Fruit fly (Drosophila melanogaster): ENCODE data around the gene CG13458.

The CG13458 gene

DNA sequence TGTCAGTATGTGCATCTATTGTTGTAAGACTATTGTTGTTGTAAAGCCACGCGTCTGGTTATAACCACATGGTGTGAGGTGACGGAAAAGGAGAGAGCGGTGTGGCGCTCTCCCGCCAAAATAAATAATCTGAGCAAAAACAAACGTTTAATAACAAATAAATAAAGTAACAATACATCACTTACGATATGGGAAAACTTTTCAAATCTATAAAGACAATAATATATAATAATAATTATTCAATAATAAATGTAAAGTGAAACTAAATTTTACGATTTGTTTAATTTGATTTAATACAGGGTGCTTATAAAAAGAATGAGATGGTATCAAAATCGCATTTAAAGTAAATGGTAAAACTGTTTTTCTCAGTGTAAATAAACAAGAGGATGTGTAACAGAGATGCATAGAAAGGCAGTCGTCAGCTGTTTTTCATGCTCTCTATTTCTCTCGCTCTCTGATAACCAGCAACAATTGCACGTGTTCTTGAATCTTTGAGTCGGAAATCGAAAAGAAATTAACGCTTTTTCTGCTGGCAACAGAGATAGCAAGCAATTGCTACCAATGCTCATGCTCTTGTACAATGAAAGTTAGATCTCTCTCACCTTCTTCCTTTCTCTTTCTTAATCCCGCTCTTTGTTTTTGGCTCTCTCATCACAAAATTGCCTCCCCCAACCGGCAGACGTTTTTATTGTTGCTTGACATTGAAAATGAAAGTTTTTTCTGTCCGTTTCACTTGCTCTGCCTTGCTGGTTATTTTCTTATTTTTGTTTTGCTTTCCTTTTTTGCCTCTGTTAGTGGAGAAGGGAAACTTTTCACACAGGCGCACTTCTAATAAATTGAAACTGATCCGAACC lies 14.5 kb upstream of the CG13458 start (continued):
- TF ChIP-seq Asciz (GFP tag; optimal IDR thresholded peaks at IDR 0.05) (peak; percentile 84), CG3838 (GFP tag; optimal IDR thresholded peaks at IDR 0.05) (no peak), CrebB (tag; optimal IDR thresholded peaks at IDR 0.05) (peak; percentile 50), wdn (GFP tag; IDR thresholded peaks at IDR 0.05) (no peak), CG14050 (GFP tag; IDR thresholded peaks at IDR 0.05) (peak; percentile 61; the same call in 2 of the 3 replicates), lilli (GFP tag; optimal IDR thresholded peaks at IDR 0.05) (peak; percentile 27), CG33213 (GFP tag; optimal IDR thresholded peaks at IDR 0.05) (no peak), trh (GFP tag; optimal IDR thresholded peaks at IDR 0.05) (peak; percentile 12), salm (tag; optimal IDR thresholded peaks at IDR 0.05) (peak; percentile 88), ranshi (GFP tag; IDR thresholded peaks at IDR 0.05) (peak; percentile 89; the same call in 1 of the 2 replicates), CG2120 (GFP tag; optimal IDR thresholded peaks at IDR 0.05) (peak; percentile 40), gce (GFP tag; IDR thresholded peaks at IDR 0.05) (peak; percentile 91; the same call in 2 of the 3 replicates), phol (tag; optimal IDR thresholded peaks at IDR 0.05) (peak; percentile 95), CG12659 (GFP tag; optimal IDR thresholded peaks at IDR 0.05) (peak; percentile 76), Ada2b (GFP tag; IDR thresholded peaks at IDR 0.05) (peak; percentile 82), NK7.1 (GFP tag; optimal IDR thresholded peaks at IDR 0.05) (peak; percentile 58), ewg (GFP tag; optimal IDR thresholded peaks at IDR 0.05) (peak; percentile 55), run (tag; optimal IDR thresholded peaks at IDR 0.05) (peak; percentile 92), Adf1 (GFP tag; IDR thresholded peaks at IDR 0.05) (no peak), CG10366 (GFP tag; IDR thresholded peaks at IDR 0.05) (peak; percentile 64), Bgb (GFP tag; IDR thresholded peaks at IDR 0.05; ENCODE audit: partially characterized antibody) (no peak; the same call in 1 of the 2 replicates), GATAe (GFP tag; conservative IDR thresholded peaks at IDR 0.05) (peak; percentile 43; the same call in 1 of the 2 replicates), caup (GFP tag; optimal IDR thresholded peaks at IDR 0.05; ENCODE audit: severe bottlenecking) (peak; percentile 84), Nf-YB (GFP tag; optimal IDR thresholded peaks at IDR 0.05) (peak; percentile 76), gcm (GFP tag; optimal IDR thresholded peaks at IDR 0.05) (peak; percentile 94), esg (GFP tag; conservative IDR thresholded peaks at IDR 0.05) (peak; percentile 53; the same call in 1 of the 2 replicates), CG9215 (GFP tag; IDR thresholded peaks at IDR 0.05) (no peak; the same call in 1 of the 2 replicates), Ravus (GFP tag; IDR thresholded peaks at IDR 0.05) (peak; percentile 36), Myb (GFP tag; optimal IDR thresholded peaks at IDR 0.05) (no peak), CG7745 (tag; optimal IDR thresholded peaks at IDR 0.05) (no peak), cato (GFP tag; optimal IDR thresholded peaks at IDR 0.05; ENCODE audit: borderline replicate concordance) (peak; percentile 56), CG6175 (GFP tag; IDR thresholded peaks at IDR 0.05) (0 out of 3 replicates have a peak, but pooled peaks have one; percentile 13), Fer2 (tag; optimal IDR thresholded peaks at IDR 0.05) (peak; percentile 77), Six4 (GFP tag; optimal IDR thresholded peaks at IDR 0.05) (peak; percentile 87), NfI (GFP tag; optimal IDR thresholded peaks at IDR 0.05) (peak; percentile 51), CG12391 (tag; optimal IDR thresholded peaks at IDR 0.05) (peak; percentile 91), ttk (GFP tag; IDR thresholded peaks at IDR 0.05) (peak; percentile 84), hth (optimal IDR thresholded peaks at IDR 0.05) (no peak), CTCF (GFP tag; optimal IDR thresholded peaks at IDR 0.05) (peak; percentile 32), ac (GFP tag; optimal IDR thresholded peaks at IDR 0.05) (peak; percentile 70), exex (tag; optimal IDR thresholded peaks at IDR 0.05) (peak; percentile 78), shn (GFP tag; optimal IDR thresholded peaks at IDR 0.05) (no peak), Mrtf (GFP tag; IDR thresholded peaks at IDR 0.05) (peak; percentile 72; the same call in 2 of the 3 replicates), D19B (GFP tag; optimal IDR thresholded peaks at IDR 0.05) (peak; percentile 52), Dp (GFP tag; optimal IDR thresholded peaks at IDR 0.05) (no peak), Spps (tag; optimal IDR thresholded peaks at IDR 0.05) (peak; percentile 93), CG10654 (GFP tag; optimal IDR thresholded peaks at IDR 0.05) (peak; percentile 81), CG18599 (GFP tag; optimal IDR thresholded peaks at IDR 0.05) (peak; percentile 92), CG13296 (GFP tag; optimal IDR thresholded peaks at IDR 0.05) (peak; percentile 95)

All from whole organism, embryonic.